Fruit fly (Drosophila melanogaster) Kc167 (cell line): Measurements from ENCODE around the gene vih.

Experiments used
- Myc ChIP-seq: fragments of >200 bp; optimal IDR thresholded peaks from 2 replicates; lab custom pipeline; 2017; ENCODE audit warnings: missing external identifiers
- Sin3A ChIP-seq: fragments of >200 bp; optimal IDR thresholded peaks from 2 replicates; lab custom pipeline; 2018; ENCODE audit warnings: missing external identifiers

- TF ChIP-seq Sin3A (lab: Kevin White, UChicago) (no peak), Myc (lab: Kevin White, UChicago) (no peak)
These were observed 19.6 kb upstream of the vih start for dm6 chr3L:12484464-12484863.
